Worm (Caenorhabditis elegans) whole organism, mixed stage, embryonic: ENCODE results near the gene xbx-5.

Experiments used
- blmp-1 ChIP-seq: fragments of 150-350 bp; optimal IDR thresholded peaks from 2 replicates; lab custom pipeline; 2014; ENCODE audit warnings: missing biosample characterization, missing genetic modification characterization
- ceh-43 ChIP-seq: fragments of 200-800 bp; sonication (Bioruptor generic); optimal IDR thresholded peaks from 2 replicates; lab custom pipeline; 2018; ENCODE audit warnings: mild to moderate bottlenecking, missing genetic modification characterization, moderate library complexity, missing compliant biosample characterization
- ceh-83 ChIP-seq: fragments of 200-800 bp; sonication (Bioruptor generic); optimal IDR thresholded peaks from 2 replicates; lab custom pipeline; 2018; ENCODE audit warnings: mild to moderate bottlenecking, missing genetic modification characterization, missing compliant biosample characterization
- ces-1 ChIP-seq: fragments of 150-350 bp; optimal IDR thresholded peaks from 2 replicates; lab custom pipeline; 2014; ENCODE audit warnings: missing biosample characterization, missing genetic modification reagents, missing genetic modification characterization
- elt-1 ChIP-seq: sonication (generic microtip); optimal IDR thresholded peaks from 2 replicates; lab custom pipeline; 2017; ENCODE audit warnings: missing genetic modification characterization, mild to moderate bottlenecking, missing compliant biosample characterization, antibody characterized with exemption, moderate library complexity, borderline replicate concordance; ENCODE audit not compliant: insufficient read depth
- elt-3 ChIP-seq: fragments of 150-350 bp; optimal IDR thresholded peaks from 2 replicates; lab custom pipeline; 2014; ENCODE audit warnings: missing biosample characterization, missing genetic modification characterization
- lin-13 ChIP-seq: fragments of 150-350 bp; optimal IDR thresholded peaks from 2 replicates; lab custom pipeline; 2014; ENCODE audit warnings: missing biosample characterization, missing genetic modification characterization
- lsy-2 ChIP-seq: fragments of 150-350 bp; optimal IDR thresholded peaks from 2 replicates; lab custom pipeline; 2014; ENCODE audit warnings: missing biosample characterization, missing genetic modification characterization
- mab-5 ChIP-seq: fragments of 150-350 bp; optimal IDR thresholded peaks from 2 replicates; lab custom pipeline; 2014; ENCODE audit warnings: missing biosample characterization, missing genetic modification characterization
- mep-1 ChIP-seq: fragments of 150-350 bp; optimal IDR thresholded peaks from 2 replicates; lab custom pipeline; 2017; ENCODE audit warnings: missing biosample characterization, missing genetic modification reagents, missing genetic modification characterization, inconsistent platforms
- nhr-237 ChIP-seq: fragments of 150-350 bp; optimal IDR thresholded peaks from 2 replicates; lab custom pipeline; 2014; ENCODE audit warnings: missing biosample characterization, missing genetic modification characterization
- nhr-76 ChIP-seq: sonication (generic microtip); optimal IDR thresholded peaks from 2 replicates; lab custom pipeline; 2017; ENCODE audit warnings: missing biosample characterization, missing genetic modification characterization
- snpc-4 ChIP-seq: fragments of 150-350 bp; optimal IDR thresholded peaks from 2 replicates; lab custom pipeline; 2014; ENCODE audit warnings: missing biosample characterization, missing genetic modification characterization
- unc-62 ChIP-seq: fragments of 150-350 bp; optimal IDR thresholded peaks from 2 replicates; lab custom pipeline; 2014; ENCODE audit warnings: missing biosample characterization, missing genetic modification reagents, missing genetic modification characterization

ce11 chrIII:3803113-3803512, 1.2 kb downstream of the xbx-5 start:
- TF ChIP-seq mep-1 (no peak), nhr-237 (tag; lab: Kevin White, UChicago) (no peak), unc-62 (GFP tag; lab: Kevin White, UChicago) (no peak), mab-5 (tag; lab: Kevin White, UChicago) (no peak), elt-3 (no peak), blmp-1 (tag; lab: Kevin White, UChicago) (no peak), lsy-2 (no peak), nhr-76 (no peak), ceh-83 (GFP tag; lab: Kevin White, UChicago) (no peak), elt-1 (tag; lab: Kevin White, UChicago) (no peak), ces-1 (GFP tag; lab: Kevin White, UChicago) (no peak), snpc-4 (tag; lab: Kevin White, UChicago) (no peak), ceh-43 (GFP tag; lab: Kevin White, UChicago) (no peak), lin-13 (tag; lab: Kevin White, UChicago) (no peak)
